Fruit fly (Drosophila melanogaster) whole organism, embryonic: ENCODE results near the gene Mer.

ENCODE experiments used
- B-H2 ChIP-seq: fragments of 200-800 bp; sonication (Bioruptor generic); optimal IDR thresholded peaks from 2 replicates; lab custom pipeline; 2018; ENCODE audit warnings: missing biosample characterization, mild to moderate bottlenecking, missing genetic modification characterization
- BEAF-32 ChIP-seq: fragments of 200-800 bp; sonication (Bioruptor generic); optimal IDR thresholded peaks from 3 replicates; lab custom pipeline; 2017; ENCODE audit warnings: missing biosample characterization, missing genetic modification characterization, mild to moderate bottlenecking, moderate library complexity, missing genetic modification reagents
- C15 ChIP-seq: fragments of 200-800 bp; sonication (Bioruptor generic); IDR thresholded peaks from 3 replicates; pipeline ENCODE4 v1.3.6; 2022; ENCODE audit warnings: missing biosample characterization, missing genetic modification characterization
- CG11504 ChIP-seq: fragments of 200-800 bp; sonication (Bioruptor generic); optimal IDR thresholded peaks from 3 replicates; lab custom pipeline; 2019; ENCODE audit warnings: missing biosample characterization, mild to moderate bottlenecking, missing genetic modification characterization, moderate library complexity
- CG12299 ChIP-seq: fragments of 200-800 bp; sonication (Bioruptor generic); optimal IDR thresholded peaks from 2 replicates; lab custom pipeline; 2018; ENCODE audit warnings: missing biosample characterization, mild to moderate bottlenecking, missing genetic modification characterization
- CG12391 ChIP-seq: fragments of 200-800 bp; sonication (Bioruptor generic); optimal IDR thresholded peaks from 3 replicates; lab custom pipeline; 2018; ENCODE audit warnings: missing biosample characterization, mild to moderate bottlenecking, missing genetic modification characterization, moderate library complexity
- CG12659 ChIP-seq: fragments of 200-800 bp; sonication (Bioruptor generic); optimal IDR thresholded peaks from 3 replicates; lab custom pipeline; 2017; ENCODE audit warnings: mild to moderate bottlenecking, missing biosample characterization, missing genetic modification reagents, missing genetic modification characterization
- CG15269 ChIP-seq: fragments of 200-800 bp; sonication (Bioruptor generic); optimal IDR thresholded peaks from 2 replicates; lab custom pipeline; 2018; ENCODE audit warnings: missing biosample characterization, mild to moderate bottlenecking, missing genetic modification characterization, moderate library complexity
- CG1603 ChIP-seq: fragments of 200-800 bp; sonication (Bioruptor generic); optimal IDR thresholded peaks from 2 replicates; lab custom pipeline; 2019; ENCODE audit warnings: missing biosample characterization, mild to moderate bottlenecking, missing genetic modification characterization, moderate library complexity
- CG2199 ChIP-seq: fragments of 200-800 bp; sonication (Bioruptor generic); IDR thresholded peaks from 3 replicates; pipeline ENCODE4 v1.3.6; 2022; ENCODE audit warnings: missing biosample characterization, missing genetic modification characterization
- CG30431 ChIP-seq: fragments of 200-800 bp; sonication (Bioruptor generic); optimal IDR thresholded peaks from 2 replicates; lab custom pipeline; 2017; ENCODE audit warnings: missing biosample characterization, missing genetic modification characterization
- CG31388 ChIP-seq: fragments of 200-800 bp; sonication (Bioruptor generic); optimal IDR thresholded peaks from 2 replicates; lab custom pipeline; 2016; ENCODE audit warnings: missing biosample characterization, missing genetic modification characterization
- CG31441 ChIP-seq: fragments of 200-800 bp; sonication (Bioruptor generic); IDR thresholded peaks from 2 replicates; pipeline ENCODE4 v1.3.6; 2022; ENCODE audit warnings: missing biosample characterization, missing genetic modification characterization
- CG42726 ChIP-seq: fragments of 200-800 bp; sonication (Bioruptor generic); IDR thresholded peaks from 2 replicates; pipeline ENCODE4 v1.3.6; 2022; ENCODE audit warnings: missing biosample characterization, missing genetic modification characterization; ENCODE audit not compliant: partially characterized antibody
- CG4360 ChIP-seq: fragments of 200-800 bp; sonication (Bioruptor generic); IDR thresholded peaks from 2 replicates; pipeline ENCODE4 v1.3.6; 2022; ENCODE audit warnings: missing biosample characterization, missing genetic modification characterization
- CG4820 ChIP-seq: fragments of 200-800 bp; sonication (Bioruptor generic); optimal IDR thresholded peaks from 3 replicates; lab custom pipeline; 2016; ENCODE audit warnings: missing biosample characterization, missing genetic modification characterization
- CG6689 ChIP-seq: fragments of 200-800 bp; sonication (Bioruptor generic); IDR thresholded peaks from 2 replicates; pipeline ENCODE4 v1.3.6; 2022; ENCODE audit warnings: missing biosample characterization, missing genetic modification characterization
- CG7357 ChIP-seq: fragments of 200-800 bp; sonication (Bioruptor generic); IDR thresholded peaks from 3 replicates; pipeline ENCODE4 v1.3.6; 2022; ENCODE audit warnings: missing biosample characterization, missing genetic modification characterization
- CG7928 ChIP-seq: fragments of 200-800 bp; sonication (Bioruptor generic); optimal IDR thresholded peaks from 2 replicates; lab custom pipeline; 2017; ENCODE audit warnings: missing biosample characterization, mild to moderate bottlenecking, missing genetic modification characterization
- CG8359 ChIP-seq: fragments of 200-800 bp; sonication (Bioruptor generic); optimal IDR thresholded peaks from 2 replicates; lab custom pipeline; 2017; ENCODE audit warnings: missing biosample characterization, mild to moderate bottlenecking, missing genetic modification characterization, borderline replicate concordance
- CG9876 ChIP-seq: fragments of 200-800 bp; sonication (Bioruptor generic); optimal IDR thresholded peaks from 2 replicates; lab custom pipeline; 2016; ENCODE audit warnings: missing biosample characterization, missing genetic modification characterization
- CkIIα-i1 ChIP-seq: fragments of 200-800 bp; sonication (Bioruptor generic); IDR thresholded peaks from 2 replicates; pipeline ENCODE4 v1.3.6; 2022; ENCODE audit warnings: missing biosample characterization, missing genetic modification characterization
- D19B ChIP-seq: fragments of 200-800 bp; sonication (Bioruptor generic); optimal IDR thresholded peaks from 2 replicates; lab custom pipeline; 2017; ENCODE audit warnings: missing biosample characterization, mild to moderate bottlenecking, missing genetic modification characterization
- Dad ChIP-seq: fragments of 200-800 bp; sonication (Bioruptor generic); optimal IDR thresholded peaks from 3 replicates; lab custom pipeline; 2016; ENCODE audit warnings: missing biosample characterization, missing genetic modification characterization
- Dbx ChIP-seq: fragments of 200-800 bp; sonication (Bioruptor generic); IDR thresholded peaks from 3 replicates; pipeline ENCODE4 v1.3.6; 2022; ENCODE audit warnings: missing biosample characterization, missing genetic modification characterization
- Dip2 ChIP-seq: fragments of 200-800 bp; sonication (Bioruptor generic); IDR thresholded peaks from 2 replicates; pipeline ENCODE4 v1.3.6; 2022; ENCODE audit warnings: missing biosample characterization, missing genetic modification characterization
- Dll ChIP-seq: fragments of 200-800 bp; sonication (Bioruptor generic); IDR thresholded peaks from 4 replicates; pipeline ENCODE4 v1.3.6; 2022; ENCODE audit warnings: missing biosample characterization, missing genetic modification characterization; ENCODE audit not compliant: partially characterized antibody
- Dp ChIP-seq: fragments of 200-800 bp; sonication (Bioruptor generic); optimal IDR thresholded peaks from 2 replicates; lab custom pipeline; 2018; ENCODE audit warnings: missing biosample characterization, mild to moderate bottlenecking, missing genetic modification characterization, moderate library complexity
- Ets65A ChIP-seq: fragments of 200-800 bp; sonication (Bioruptor generic); peaks from one replicate; lab custom pipeline; 2016; ENCODE audit warnings: missing biosample characterization, missing genetic modification characterization
- H2.0 ChIP-seq: fragments of 200-800 bp; sonication (Bioruptor generic); IDR thresholded peaks from 2 replicates; pipeline ENCODE4 v1.3.6; 2022; ENCODE audit warnings: missing biosample characterization, missing genetic modification characterization
- Jarid2 ChIP-seq: fragments of 200-800 bp; sonication (Bioruptor generic); optimal IDR thresholded peaks from 3 replicates; lab custom pipeline; 2017; ENCODE audit warnings: mild to moderate bottlenecking, missing biosample characterization, missing genetic modification reagents, missing genetic modification characterization
- MBD-R2 ChIP-seq: fragments of 200-800 bp; sonication (Bioruptor generic); IDR thresholded peaks from 2 replicates; pipeline ENCODE4 v1.3.6; 2022; ENCODE audit warnings: missing biosample characterization, missing genetic modification characterization
- MESR4 ChIP-seq: fragments of 200-800 bp; sonication (Bioruptor generic); optimal IDR thresholded peaks from 2 replicates; lab custom pipeline; 2018; ENCODE audit warnings: missing biosample characterization, mild to moderate bottlenecking, missing genetic modification characterization, moderate library complexity
- Myb ChIP-seq: fragments of 200-800 bp; sonication (Bioruptor generic); optimal IDR thresholded peaks from 2 replicates; lab custom pipeline; 2016; ENCODE audit warnings: missing biosample characterization, missing genetic modification characterization
- Opbp ChIP-seq: fragments of 200-800 bp; sonication (Bioruptor generic); IDR thresholded peaks from 3 replicates; pipeline ENCODE4 v1.3.6; 2022; ENCODE audit warnings: missing biosample characterization, missing genetic modification characterization; ENCODE audit not compliant: partially characterized antibody
- Ravus ChIP-seq: fragments of 200-800 bp; sonication (Bioruptor generic); IDR thresholded peaks from 2 replicates; pipeline ENCODE4 v1.3.6; 2022; ENCODE audit warnings: missing biosample characterization, missing genetic modification characterization
- ash1 ChIP-seq: fragments of 200-800 bp; sonication (Bioruptor generic); optimal IDR thresholded peaks from 2 replicates; lab custom pipeline; 2018; ENCODE audit warnings: missing biosample characterization, mild to moderate bottlenecking, missing genetic modification characterization
- bab2 ChIP-seq: fragments of 200-800 bp; sonication (Bioruptor generic); optimal IDR thresholded peaks from 2 replicates; lab custom pipeline; 2016; ENCODE audit warnings: missing biosample characterization, missing genetic modification characterization
- btn ChIP-seq: fragments of 200-800 bp; sonication (Bioruptor generic); optimal IDR thresholded peaks from 2 replicates; lab custom pipeline; 2016; ENCODE audit warnings: missing biosample characterization, missing genetic modification characterization
- da ChIP-seq: fragments of 200-800 bp; sonication (Bioruptor generic); optimal IDR thresholded peaks from 2 replicates; lab custom pipeline; 2016; ENCODE audit warnings: missing biosample characterization, missing genetic modification characterization
- danr ChIP-seq: fragments of 200-800 bp; sonication (Bioruptor generic); IDR thresholded peaks from 2 replicates; pipeline ENCODE4 v1.3.6; 2022; ENCODE audit warnings: missing biosample characterization, missing genetic modification characterization
- fru ChIP-seq: fragments of >200 bp; optimal IDR thresholded peaks from 2 replicates; lab custom pipeline; 2017
- gem ChIP-seq: fragments of 200-800 bp; sonication (Bioruptor generic); optimal IDR thresholded peaks from 2 replicates; lab custom pipeline; 2019; ENCODE audit warnings: missing biosample characterization, mild to moderate bottlenecking, missing genetic modification characterization, moderate library complexity
- grau ChIP-seq: fragments of 200-800 bp; optimal IDR thresholded peaks from 3 replicates; lab custom pipeline; 2019; ENCODE audit warnings: missing biosample characterization, mild to moderate bottlenecking, missing genetic modification characterization, moderate library complexity
- hb ChIP-seq: fragments of 200-800 bp; sonication (Bioruptor generic); IDR thresholded peaks from 3 replicates; pipeline ENCODE4 v1.3.6; 2022; ENCODE audit warnings: missing biosample characterization, missing genetic modification characterization; ENCODE audit not compliant: partially characterized antibody
- kah ChIP-seq: fragments of 200-800 bp; sonication (Bioruptor generic); optimal IDR thresholded peaks from 2 replicates; lab custom pipeline; 2018; ENCODE audit warnings: missing biosample characterization, mild to moderate bottlenecking, missing genetic modification characterization
- pita ChIP-seq: fragments of 200-800 bp; sonication (Bioruptor generic); optimal IDR thresholded peaks from 2 replicates; lab custom pipeline; 2017; ENCODE audit warnings: missing biosample characterization, mild to moderate bottlenecking, missing genetic modification characterization
- pros ChIP-seq: fragments of 200-800 bp; sonication (Bioruptor generic); optimal IDR thresholded peaks from 3 replicates; lab custom pipeline; 2019; ENCODE audit warnings: missing biosample characterization, mild to moderate bottlenecking, missing genetic modification characterization, moderate library complexity
- sima ChIP-seq: fragments of 200-800 bp; sonication (Bioruptor generic); optimal IDR thresholded peaks from 2 replicates; lab custom pipeline; 2016; ENCODE audit warnings: missing biosample characterization, missing genetic modification characterization
- tx ChIP-seq: fragments of 200-800 bp; sonication (Bioruptor generic); optimal IDR thresholded peaks from 2 replicates; lab custom pipeline; 2016; ENCODE audit warnings: missing biosample characterization, missing genetic modification characterization
- unc-4 ChIP-seq: fragments of 200-800 bp; sonication (Bioruptor generic); IDR thresholded peaks from 2 replicates; pipeline ENCODE4 v1.3.6; 2022; ENCODE audit warnings: missing biosample characterization, missing genetic modification characterization; ENCODE audit not compliant: partially characterized antibody
- zfh1 ChIP-seq: fragments of 200-800 bp; sonication (Bioruptor generic); IDR thresholded peaks from 3 replicates; pipeline ENCODE4 v1.3.6; 2022; ENCODE audit warnings: missing biosample characterization, missing genetic modification characterization

Gene Mer

dm6 chrX:19696845-19697244 is 3.5 kb upstream of the Mer start, which contains the start of gene Cdc42 (continued):
- no peak for TF ChIP-seq CG4820 (GFP tag; lab: Kevin White, UChicago)
- TF ChIP-seq CG12391 (tag; lab: Kevin White, UChicago), result peak; percentile 5
- no peak for TF ChIP-seq CG15269
- no peak for TF ChIP-seq tx (GFP tag; lab: Kevin White, UChicago)
- no peak for TF ChIP-seq gem (tag; lab: Kevin White, UChicago)
- no peak for TF ChIP-seq CG31388
- peak; percentile 3; the same call in 1 of the 2 replicates for TF ChIP-seq H2.0 (GFP tag; lab: Robert Waterston, UW)
- no peak for TF ChIP-seq C15 (GFP tag; lab: Robert Waterston, UW)
- peak; percentile 57 for TF ChIP-seq CG1603
- no peak for TF ChIP-seq da (GFP tag; lab: Kevin White, UChicago)
- TF ChIP-seq ash1 (GFP tag; lab: Kevin White, UChicago), result no peak
- TF ChIP-seq fru (lab: Kevin White, UChicago), result no peak
- peak; percentile 34; the same call in 2 of the 3 replicates for TF ChIP-seq zfh1
- TF ChIP-seq CG6689 (GFP tag; lab: Robert Waterston, UW), result no peak
- peak; percentile 29 for TF ChIP-seq CG12659 (GFP tag; lab: Kevin White, UChicago)
- TF ChIP-seq CG42726, result 0 out of 2 replicates have a peak, but pooled peaks have one; percentile 20
- peak; percentile 4 for TF ChIP-seq Myb (GFP tag; lab: Kevin White, UChicago)
- TF ChIP-seq Dp (GFP tag; lab: Kevin White, UChicago), result peak; percentile 4
- no peak for TF ChIP-seq D19B (GFP tag; lab: Kevin White, UChicago)
- TF ChIP-seq CG11504 (tag; lab: Kevin White, UChicago), result no peak
- no peak for TF ChIP-seq grau (tag; lab: Kevin White, UChicago)
- TF ChIP-seq CG7357, result no peak
- TF ChIP-seq CG7928, result no peak
- no peak for TF ChIP-seq CG12299 (tag; lab: Kevin White, UChicago)
- TF ChIP-seq pros (GFP tag; lab: Kevin White, UChicago), result no peak
- TF ChIP-seq Ravus, result no peak
- TF ChIP-seq CG4360 (GFP tag; lab: Robert Waterston, UW), result no peak
- no peak for TF ChIP-seq CG8359 (GFP tag; lab: Kevin White, UChicago)
- TF ChIP-seq btn (GFP tag; lab: Kevin White, UChicago), result no peak
- no peak for TF ChIP-seq CG9876 (GFP tag; lab: Kevin White, UChicago)
- TF ChIP-seq CkIIα-i1 (GFP tag; lab: Robert Waterston, UW), result no peak
- TF ChIP-seq MESR4 (GFP tag; lab: Kevin White, UChicago), result peak; percentile 48
- no peak for TF ChIP-seq Jarid2 (GFP tag; lab: Kevin White, UChicago)
- no peak for TF ChIP-seq CG31441
- peak; percentile 51 for TF ChIP-seq MBD-R2 (GFP tag; lab: Robert Waterston, UW)
- TF ChIP-seq Dll (GFP tag; lab: Robert Waterston, UW), result no peak
- TF ChIP-seq BEAF-32 (GFP tag; lab: Kevin White, UChicago), result peak; percentile 55
- no peak for TF ChIP-seq bab2 (GFP tag; lab: Kevin White, UChicago)
- TF ChIP-seq Ets65A (GFP tag; lab: Kevin White, UChicago), result no peak
- TF ChIP-seq Dad (GFP tag; lab: Kevin White, UChicago), result no peak
- no peak for TF ChIP-seq CG30431 (GFP tag; lab: Kevin White, UChicago)
- 0 out of 2 replicates have a peak, but pooled peaks have one; percentile 24 for TF ChIP-seq unc-4 (GFP tag; lab: Robert Waterston, UW)
- no peak for TF ChIP-seq kah (GFP tag; lab: Kevin White, UChicago)
- TF ChIP-seq Opbp, result no peak
- TF ChIP-seq pita (GFP tag; lab: Kevin White, UChicago), result no peak
- no peak for TF ChIP-seq CG2199 (GFP tag; lab: Robert Waterston, UW)
- no peak for TF ChIP-seq Dbx (GFP tag; lab: Robert Waterston, UW)
- TF ChIP-seq sima (GFP tag; lab: Kevin White, UChicago), result no peak
- no peak for TF ChIP-seq danr (GFP tag; lab: Robert Waterston, UW)
- TF ChIP-seq Dip2 (GFP tag; lab: Robert Waterston, UW), result no peak
- TF ChIP-seq B-H2, result no peak
- no peak for TF ChIP-seq hb (GFP tag; lab: Robert Waterston, UW)
